Fruit fly (Drosophila melanogaster): Measurements from ENCODE around the gene Uch-L5.

The Uch-L5 gene

DNA sequence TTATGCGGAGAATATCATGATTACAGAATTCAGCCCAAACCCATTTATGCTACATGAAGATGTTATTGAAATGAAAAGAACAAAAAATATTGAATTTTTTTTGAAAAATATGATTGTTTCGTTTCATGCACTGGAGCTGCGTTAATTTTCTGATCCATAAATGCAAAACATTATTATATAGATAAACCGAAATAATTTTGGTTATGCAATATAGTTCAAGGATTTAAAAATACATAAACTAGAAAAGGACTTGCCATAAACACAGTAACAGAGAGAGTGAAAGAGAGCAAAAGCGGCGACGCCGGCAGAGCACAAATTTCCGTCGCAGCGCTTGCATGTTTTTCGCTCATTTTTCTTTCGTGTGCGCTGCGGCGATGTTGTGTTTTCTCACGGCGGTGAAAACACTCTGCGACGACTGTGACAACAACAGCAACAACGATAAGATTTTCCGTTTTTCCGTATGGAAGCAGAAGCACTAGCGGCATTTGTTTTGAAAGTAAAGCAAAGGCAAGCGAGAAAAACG lies 14.5 kb downstream of the Uch-L5 start (continued):
- TF ChIP-seq CG13287 (GFP tag; IDR thresholded peaks at IDR 0.05; ENCODE audit: partially characterized antibody) = peak; percentile 16; the same call in 1 of the 2 replicates
- TF ChIP-seq Optix (GFP tag; IDR thresholded peaks at IDR 0.05) = no peak
- TF ChIP-seq CG15514 (GFP tag; optimal IDR thresholded peaks at IDR 0.05) = peak; percentile 60
- peak; percentile 75 for TF ChIP-seq kay (GFP tag; optimal IDR thresholded peaks at IDR 0.05)
- TF ChIP-seq CG11504 (tag; optimal IDR thresholded peaks at IDR 0.05) = peak; percentile 92
- no peak for TF ChIP-seq Dp (GFP tag; optimal IDR thresholded peaks at IDR 0.05)
- TF ChIP-seq Poxn (GFP tag; IDR thresholded peaks at IDR 0.05) = no peak
- TF ChIP-seq pfk (GFP tag; optimal IDR thresholded peaks at IDR 0.05) = no peak
- peak; percentile 43; the same call in 1 of the 3 replicates for TF ChIP-seq ken (GFP tag; IDR thresholded peaks at IDR 0.05)
- TF ChIP-seq CG9727 (GFP tag; optimal IDR thresholded peaks at IDR 0.05) = peak; percentile 92
- TF ChIP-seq CG10267 (tag; optimal IDR thresholded peaks at IDR 0.05) = peak; percentile 92
- peak; percentile 90 for TF ChIP-seq CG15696 (tag; optimal IDR thresholded peaks at IDR 0.05)
- TF ChIP-seq bcd (GFP tag; optimal IDR thresholded peaks at IDR 0.05) = peak; percentile 83
- peak; percentile 66 for TF ChIP-seq CG10959 (GFP tag; IDR thresholded peaks at IDR 0.05)
- peak; percentile 69 for TF ChIP-seq Rx (GFP tag; IDR thresholded peaks at IDR 0.05)
- TF ChIP-seq PHDP (tag; optimal IDR thresholded peaks at IDR 0.05) = peak; percentile 95
- peak; percentile 44 for TF ChIP-seq jumu (GFP tag; optimal IDR thresholded peaks at IDR 0.05)
- peak; percentile 72 for TF ChIP-seq tgo (GFP tag; IDR thresholded peaks at IDR 0.05)
- no peak for TF ChIP-seq CG34224 (GFP tag; IDR thresholded peaks at IDR 0.05; ENCODE audit: partially characterized antibody)
- TF ChIP-seq tll (GFP tag; optimal IDR thresholded peaks at IDR 0.05) = no peak
- TF ChIP-seq CG6654 (GFP tag; optimal IDR thresholded peaks at IDR 0.05) = peak; percentile 64
- peak; percentile 75 for TF ChIP-seq Camta (GFP tag; optimal IDR thresholded peaks at IDR 0.05)
- peak; percentile 92 for TF ChIP-seq grau (tag; optimal IDR thresholded peaks at IDR 0.05)
- peak; percentile 40; the same call in 1 of the 2 replicates for TF ChIP-seq CG32772 (GFP tag; IDR thresholded peaks at IDR 0.05)
- TF ChIP-seq fd3F (GFP tag; optimal IDR thresholded peaks at IDR 0.05) = peak; percentile 76
- peak; percentile 82 for TF ChIP-seq seq (GFP tag; IDR thresholded peaks at IDR 0.05)
- TF ChIP-seq CG2875 (GFP tag; optimal IDR thresholded peaks at IDR 0.05) = peak; percentile 89
- peak; percentile 81 for TF ChIP-seq CG4360 (GFP tag; IDR thresholded peaks at IDR 0.05)
- TF ChIP-seq Mad (GFP tag; optimal IDR thresholded peaks at IDR 0.05) = peak; percentile 76
- TF ChIP-seq Lhr (GFP tag; optimal IDR thresholded peaks at IDR 0.05) = peak; percentile 75
- TF ChIP-seq CG5245 (GFP tag; optimal IDR thresholded peaks at IDR 0.05) = peak; percentile 48
- peak; percentile 59 for TF ChIP-seq disco-r (GFP tag; optimal IDR thresholded peaks at IDR 0.05)
- TF ChIP-seq CG6765 (GFP tag; optimal IDR thresholded peaks at IDR 0.05) = peak; percentile 88
- TF ChIP-seq CG31441 (GFP tag; IDR thresholded peaks at IDR 0.05) = peak; percentile 92
- peak; percentile 47 for TF ChIP-seq CG4707 (GFP tag; optimal IDR thresholded peaks at IDR 0.05)
- peak; percentile 74 to 98 for TF ChIP-seq Pdp1 (GFP tag; optimal IDR thresholded peaks at IDR 0.05)
- peak; percentile 58; the same call in 1 of the 3 replicates for TF ChIP-seq H15 (GFP tag; IDR thresholded peaks at IDR 0.05)
- peak; percentile 96 for TF ChIP-seq CG7556 (GFP tag; optimal IDR thresholded peaks at IDR 0.05)
- peak; percentile 86 for TF ChIP-seq nerfin-1 (tag; optimal IDR thresholded peaks at IDR 0.05)
- TF ChIP-seq Hmr (GFP tag; optimal IDR thresholded peaks at IDR 0.05) = peak; percentile 92
- peak; percentile 60 for TF ChIP-seq CG30431 (GFP tag; optimal IDR thresholded peaks at IDR 0.05)
- 0 out of 3 replicates have a peak, but pooled peaks have one; percentile 28 for TF ChIP-seq CG11560 (tag; IDR thresholded peaks at IDR 0.05)
- no peak for TF ChIP-seq vnd (GFP tag; IDR thresholded peaks at IDR 0.05; ENCODE audit: partially characterized antibody)
- TF ChIP-seq btn (GFP tag; optimal IDR thresholded peaks at IDR 0.05) = peak; percentile 39
- TF ChIP-seq CG8478 (optimal IDR thresholded peaks at IDR 0.05) = no peak
- peak; percentile 59 for TF ChIP-seq Abd-B (GFP tag; optimal IDR thresholded peaks at IDR 0.05)
- no peak for TF ChIP-seq CG9876 (GFP tag; optimal IDR thresholded peaks at IDR 0.05)
- TF ChIP-seq slou (GFP tag; optimal IDR thresholded peaks at IDR 0.05) = no peak
- peak; percentile 19 for TF ChIP-seq Atf3 (GFP tag; optimal IDR thresholded peaks at IDR 0.05)
- TF ChIP-seq Chrac-16 (GFP tag; optimal IDR thresholded peaks at IDR 0.05) = peak; percentile 65
